Fruit fly (Drosophila melanogaster) whole organism, wandering third instar larva: Measurements from ENCODE around the gene CG9389.

Experiments
- CG32264 ChIP-seq: fragments of 200-800 bp; sonication (Bioruptor generic); optimal IDR thresholded peaks from 2 replicates; lab custom pipeline; 2016; ENCODE audit warnings: missing biosample characterization, missing genetic modification characterization
- Dfd ChIP-seq: fragments of >200 bp; optimal IDR thresholded peaks from 2 replicates; lab custom pipeline; 2017; ENCODE audit warnings: missing biosample characterization, missing genetic modification characterization
- HLH106 ChIP-seq: fragments of 200-800 bp; optimal IDR thresholded peaks from 3 replicates; lab custom pipeline; 2019; ENCODE audit warnings: missing biosample characterization, mild to moderate bottlenecking, missing genetic modification characterization, moderate library complexity
- Hnf4 ChIP-seq: fragments of 200-800 bp; sonication (Bioruptor generic); optimal IDR thresholded peaks from 2 replicates; lab custom pipeline; 2016; ENCODE audit warnings: missing biosample characterization, mild to moderate bottlenecking, missing genetic modification characterization
- Hr78 ChIP-seq: fragments of >200 bp; optimal IDR thresholded peaks from 2 replicates; lab custom pipeline; 2017; ENCODE audit warnings: missing biosample characterization, missing genetic modification characterization
- Jra ChIP-seq: sonication (Bioruptor generic); optimal IDR thresholded peaks from 2 replicates; lab custom pipeline; 2016; ENCODE audit warnings: missing biosample characterization, missing genetic modification characterization
- ey ChIP-seq: fragments of 200-800 bp; sonication (Bioruptor generic); optimal IDR thresholded peaks from 2 replicates; lab custom pipeline; 2016; ENCODE audit warnings: missing biosample characterization, missing genetic modification characterization
- fru ChIP-seq: fragments of 200-800 bp; sonication (Bioruptor generic); optimal IDR thresholded peaks from 3 replicates; lab custom pipeline; 2016; ENCODE audit warnings: missing biosample characterization, mild to moderate bottlenecking, missing genetic modification characterization
- h ChIP-seq: fragments of 200-800 bp; sonication (Bioruptor generic); optimal IDR thresholded peaks from 3 replicates; lab custom pipeline; 2016; ENCODE audit warnings: missing biosample characterization, mild to moderate bottlenecking, missing genetic modification characterization
- lola ChIP-seq: fragments of >200 bp; optimal IDR thresholded peaks from 2 replicates; lab custom pipeline; 2017; ENCODE audit warnings: missing biosample characterization, missing genetic modification characterization
- pan ChIP-seq: fragments of >200 bp; optimal IDR thresholded peaks from 2 replicates; lab custom pipeline; 2017
- sv ChIP-seq: fragments of 200-800 bp; sonication (Bioruptor generic); optimal IDR thresholded peaks from 3 replicates; lab custom pipeline; 2016; ENCODE audit warnings: missing biosample characterization, missing genetic modification characterization
- usp ChIP-seq: fragments of >200 bp; optimal IDR thresholded peaks from 2 replicates; lab custom pipeline; 2017; ENCODE audit warnings: missing biosample characterization, missing genetic modification characterization

DNA sequence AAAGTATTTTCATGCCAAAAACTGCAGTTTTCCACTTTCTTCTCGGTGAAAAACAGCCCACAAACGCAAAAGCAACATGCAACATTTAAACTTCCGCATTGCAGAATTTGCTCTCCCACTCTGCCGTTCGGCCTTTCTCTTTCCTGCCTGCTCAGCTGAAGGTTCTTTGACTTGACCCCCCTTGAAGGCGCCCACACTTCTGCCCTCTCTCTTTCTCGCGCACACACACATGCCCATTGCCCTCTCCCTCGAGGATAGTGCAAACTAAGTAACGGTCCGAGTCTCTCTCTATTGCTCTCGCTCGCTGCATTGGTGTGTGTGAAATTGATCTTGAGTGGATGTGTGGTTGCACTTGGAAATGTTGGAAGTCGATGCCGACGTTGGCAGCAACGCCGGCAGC lies 44.7 kb downstream of the CG9389 start:
- no peak for TF ChIP-seq fru (GFP tag; lab: Kevin White, UChicago)
- no peak for TF ChIP-seq HLH106 (tag; lab: Kevin White, UChicago)
- no peak for TF ChIP-seq Dfd (GFP tag; lab: Kevin White, UChicago)
- no peak for TF ChIP-seq Hr78 (GFP tag; lab: Kevin White, UChicago)
- no peak for TF ChIP-seq h (GFP tag; lab: Kevin White, UChicago)
- no peak for TF ChIP-seq ey (GFP tag; lab: Kevin White, UChicago)
- TF ChIP-seq CG32264 = no peak
- TF ChIP-seq lola (GFP tag; lab: Kevin White, UChicago) = no peak
- no peak for TF ChIP-seq Hnf4 (GFP tag; lab: Kevin White, UChicago)
- TF ChIP-seq usp = no peak
- TF ChIP-seq sv (GFP tag; lab: Kevin White, UChicago) = no peak
- no peak for TF ChIP-seq Jra (GFP tag; lab: Kevin White, UChicago)
- no peak for TF ChIP-seq pan (lab: Kevin White, UChicago)
